Worm (Caenorhabditis elegans) whole organism, mixed stage, embryonic: ENCODE measurements around the gene F46F5.16.

Experiments used
- drap-1 ChIP-seq: fragments of 200-800 bp; sonication (Bioruptor generic); optimal IDR thresholded peaks from 3 replicates; lab custom pipeline; 2018; ENCODE audit warnings: mild to moderate bottlenecking, missing genetic modification characterization, missing compliant biosample characterization
- mep-1 ChIP-seq: fragments of 150-350 bp; optimal IDR thresholded peaks from 2 replicates; lab custom pipeline; 2017; ENCODE audit warnings: missing biosample characterization, missing genetic modification reagents, missing genetic modification characterization, inconsistent platforms
- pha-4 ChIP-seq: fragments of 150-350 bp; optimal IDR thresholded peaks from 2 replicates; lab custom pipeline; 2018; ENCODE audit warnings: missing biosample characterization, missing genetic modification reagents, missing genetic modification characterization
- snpc-4 ChIP-seq: fragments of 150-350 bp; optimal IDR thresholded peaks from 2 replicates; lab custom pipeline; 2014; ENCODE audit warnings: missing biosample characterization, missing genetic modification characterization

- TF ChIP-seq pha-4 (tag; lab: Kevin White, UChicago) (no peak), drap-1 (no peak), snpc-4 (tag; lab: Kevin White, UChicago) (no peak), mep-1 (tag; lab: Kevin White, UChicago) (no peak)
Measured at ce11 chrII:796916-797315, 9.9 kb downstream of the F46F5.16 start.
